Worm (Caenorhabditis elegans) whole organism, late embryonic: ENCODE data around the gene F38B6.4.

ENCODE experiments used
- ceh-24 ChIP-seq: sonication (generic microtip); optimal IDR thresholded peaks from 2 replicates; lab custom pipeline; 2016; ENCODE audit warnings: mild to moderate bottlenecking, missing genetic modification characterization, missing compliant biosample characterization
- fkh-6 ChIP-seq: sonication (generic microtip); optimal IDR thresholded peaks from 2 replicates; lab custom pipeline; 2016; ENCODE audit warnings: missing genetic modification characterization, missing compliant biosample characterization
- unc-42 ChIP-seq: sonication (generic microtip); optimal IDR thresholded peaks from 2 replicates; lab custom pipeline; 2016; ENCODE audit warnings: missing genotype, missing genetic modification characterization, missing compliant biosample characterization
- unc-55 ChIP-seq: sonication (generic microtip); optimal IDR thresholded peaks from 2 replicates; lab custom pipeline; 2017; ENCODE audit warnings: missing biosample characterization, missing genetic modification reagents, missing genetic modification characterization

F38B6.4 gene

DNA sequence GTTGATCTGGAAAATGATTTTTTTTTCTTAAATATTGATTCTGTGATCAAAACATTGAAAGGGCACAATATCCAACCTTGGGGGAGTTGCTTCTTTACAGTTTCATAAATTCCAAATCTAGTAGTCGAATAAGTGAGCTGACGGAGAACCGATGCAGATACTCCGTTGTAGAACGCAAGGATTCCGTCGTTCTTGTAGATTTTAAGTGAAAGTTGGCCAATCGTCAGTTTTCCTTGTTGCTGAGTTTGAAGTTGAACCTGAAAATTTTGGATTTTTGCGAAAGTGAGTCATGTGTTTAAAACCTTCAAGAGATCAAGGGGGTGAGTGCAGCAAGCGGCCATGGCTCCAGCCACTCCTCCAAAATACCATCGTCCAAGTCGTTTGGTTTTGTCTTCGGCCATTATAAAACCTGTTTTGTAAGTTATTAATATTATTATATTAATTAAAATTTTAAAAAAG is 50.6 kb downstream of the F38B6.4 start, which contains the start of gene slc-25A10:
Gene slc-25A10 (minus strand): TSS at position 409 of the 459 bp plus-strand sequence.
- TF ChIP-seq unc-55 (GFP tag; lab: Kevin White, UChicago) (no peak), ceh-24 (tag; lab: Kevin White, UChicago) (no peak)

DNA sequence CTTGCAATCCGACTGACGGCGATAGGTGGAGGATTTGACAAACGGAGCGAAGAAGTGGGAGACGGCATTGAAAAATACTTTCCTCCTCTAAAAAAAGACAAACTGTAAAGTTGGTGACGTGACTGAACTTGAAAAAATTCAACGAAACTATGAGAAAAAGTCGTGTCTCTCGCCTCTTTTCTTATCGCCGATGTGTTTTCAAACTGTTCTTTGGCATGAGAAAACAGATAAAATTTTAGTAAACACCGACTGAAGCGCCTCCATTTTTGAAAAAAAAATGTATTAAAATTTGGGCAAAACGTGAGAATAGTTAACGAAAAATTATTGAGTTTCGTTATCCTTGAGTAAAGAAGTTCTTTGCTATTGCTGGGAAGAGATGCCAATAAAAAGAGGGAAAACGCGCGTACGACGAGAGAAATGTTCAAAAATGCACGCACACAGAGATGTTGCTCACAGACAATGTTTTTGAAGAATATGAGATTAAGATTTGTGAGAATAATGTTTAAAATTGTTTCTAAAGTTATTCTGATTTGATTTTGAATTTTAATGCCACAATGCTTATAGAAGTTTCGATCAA is 54.2 kb downstream of the F38B6.4 start:
- no peak for TF ChIP-seq fkh-6 (tag; lab: Kevin White, UChicago)
- TF ChIP-seq unc-42 (tag; lab: Kevin White, UChicago): peak; percentile 24
